Worm (Caenorhabditis elegans): Measurements from ENCODE around the gene C47G2.4.

ce11 chrII:11288148-11288547, 5.3 kb downstream of the C47G2.4 start:
- TF ChIP-seq lsy-2 (tag; optimal IDR thresholded peaks at IDR 0.05) (no peak), pha-4 (tag; optimal IDR thresholded peaks at IDR 0.05) (no peak), zip-8 (tag; optimal IDR thresholded peaks at IDR 0.05) (peak; percentile 99), tbx-8 (GFP tag; optimal IDR thresholded peaks at IDR 0.05) (no peak), nhr-76 (tag; optimal IDR thresholded peaks at IDR 0.05) (no peak)

Measured in whole organism, mixed stage, embryonic.